Worm (Caenorhabditis elegans): ENCODE results near the gene irld-3.

- no peak for TF ChIP-seq ttx-3 (tag; optimal IDR thresholded peaks at IDR 0.05)
- TF ChIP-seq pqm-1 (tag; optimal IDR thresholded peaks at IDR 0.05): no peak
- TF ChIP-seq ama-1 (optimal IDR thresholded peaks at IDR 0.05): no peak
- TF ChIP-seq sdc-2 (tag; optimal IDR thresholded peaks at IDR 0.05): no peak
- TF ChIP-seq mec-3 (tag; optimal IDR thresholded peaks at IDR 0.05; ENCODE audit: borderline replicate concordance): no peak
- TF ChIP-seq nhr-11 (tag; optimal IDR thresholded peaks at IDR 0.05): no peak
- no peak for TF ChIP-seq hlh-15 (tag; optimal IDR thresholded peaks at IDR 0.05)
- no peak for TF ChIP-seq pros-1 (tag; optimal IDR thresholded peaks at IDR 0.05)
- TF ChIP-seq eyg-1 (tag; optimal IDR thresholded peaks at IDR 0.05): no peak
- no peak for TF ChIP-seq unc-55 (GFP tag; optimal IDR thresholded peaks at IDR 0.05)
- no peak for TF ChIP-seq K02D7.2 (tag; optimal IDR thresholded peaks at IDR 0.05)
- TF ChIP-seq sox-4 (tag; optimal IDR thresholded peaks at IDR 0.05): no peak
These were observed 24.6 kb downstream of the irld-3 start, which contains the start of gene Y73C8C.8 for ce11 chrV:3113751-3114150.
